Worm (Caenorhabditis elegans) whole organism, midembryonic: ENCODE data around the gene smc-6.

Source experiments
- T22C8.4 ChIP-seq: fragments of 200-800 bp; sonication (Bioruptor generic); IDR thresholded peaks from 2 replicates; pipeline ENCODE4 v1.3.6; 2022; ENCODE audit warnings: missing genetic modification characterization, missing compliant biosample characterization
- cog-1 ChIP-seq: sonication (generic microtip); optimal IDR thresholded peaks from 2 replicates; lab custom pipeline; 2016; ENCODE audit warnings: missing genetic modification characterization, missing compliant biosample characterization
- flt-1 ChIP-seq: fragments of 200-800 bp; sonication (Bioruptor generic); IDR thresholded peaks from 2 replicates; pipeline ENCODE4 v1.3.6; 2022; ENCODE audit warnings: missing genetic modification characterization, missing compliant biosample characterization
- med-1 ChIP-seq: sonication (generic microtip); optimal IDR thresholded peaks from 2 replicates; lab custom pipeline; 2017; ENCODE audit warnings: missing genetic modification characterization, mild to moderate bottlenecking, missing compliant biosample characterization, antibody characterized with exemption, missing genetic modification reagents; ENCODE audit not compliant: insufficient read depth
- ref-1 ChIP-seq: fragments of 200-800 bp; sonication (Bioruptor generic); conservative IDR thresholded peaks from 2 replicates; pipeline ENCODE4 v1.3.6; 2022; ENCODE audit warnings: missing genetic modification reagents, missing genetic modification characterization, missing compliant biosample characterization
- tab-1 ChIP-seq: fragments of 200-800 bp; sonication (Bioruptor generic); IDR thresholded peaks from 2 replicates; pipeline ENCODE4 v1.3.6; 2022; ENCODE audit warnings: missing genetic modification characterization, missing compliant biosample characterization
- ztf-23 ChIP-seq: fragments of 200-800 bp; sonication (Bioruptor generic); IDR thresholded peaks from 2 replicates; pipeline ENCODE4 v1.3.6; 2022; ENCODE audit warnings: missing genetic modification reagents, missing genetic modification characterization, missing compliant biosample characterization
- ztf-29 ChIP-seq: fragments of 200-800 bp; sonication (Bioruptor generic); IDR thresholded peaks from 2 replicates; pipeline ENCODE4 v1.3.6; 2022; ENCODE audit warnings: missing genetic modification reagents, missing genetic modification characterization, missing compliant biosample characterization

ce11 chrII:11612034-11612723 lies 33.7 kb downstream of the smc-6 start, which contains the start of gene F07A11.5:
- TF ChIP-seq ref-1 (GFP tag; lab: Robert Waterston, UW): no peak
- no peak for TF ChIP-seq flt-1
- TF ChIP-seq ztf-23 (GFP tag; lab: Robert Waterston, UW): no peak
- TF ChIP-seq cog-1: no peak
- TF ChIP-seq ztf-29: no peak
- TF ChIP-seq tab-1: no peak
- TF ChIP-seq T22C8.4 (GFP tag; lab: Robert Waterston, UW): no peak
- no peak for TF ChIP-seq med-1
